Worm (Caenorhabditis elegans) whole organism, L4/young adult: ENCODE data around the gene srh-215.

ENCODE experiments used
- W03F9.2 ChIP-seq: fragments of 150-350 bp; optimal IDR thresholded peaks from 2 replicates; lab custom pipeline; 2014; ENCODE audit warnings: missing biosample characterization, missing genetic modification characterization
- dao-5 ChIP-seq: sonication (generic microtip); optimal IDR thresholded peaks from 2 replicates; lab custom pipeline; 2016; ENCODE audit warnings: missing genotype, missing genetic modification characterization, moderate library complexity, missing compliant biosample characterization
- him-1 ChIP-seq: sonication (generic microtip); optimal IDR thresholded peaks from 2 replicates; lab custom pipeline; 2016; ENCODE audit warnings: missing genotype, missing genetic modification reagents, missing genetic modification characterization, missing compliant biosample characterization

srh-215 gene

ce11 chrV:16831921-16832320, at the start of gene srh-215:
Gene srh-215, minus strand, starts transcription at chrV:16832021.
- TF ChIP-seq W03F9.2 (tag; lab: Kevin White, UChicago) (no peak), him-1 (tag; lab: Kevin White, UChicago) (no peak), dao-5 (tag; lab: Kevin White, UChicago) (no peak)

DNA sequence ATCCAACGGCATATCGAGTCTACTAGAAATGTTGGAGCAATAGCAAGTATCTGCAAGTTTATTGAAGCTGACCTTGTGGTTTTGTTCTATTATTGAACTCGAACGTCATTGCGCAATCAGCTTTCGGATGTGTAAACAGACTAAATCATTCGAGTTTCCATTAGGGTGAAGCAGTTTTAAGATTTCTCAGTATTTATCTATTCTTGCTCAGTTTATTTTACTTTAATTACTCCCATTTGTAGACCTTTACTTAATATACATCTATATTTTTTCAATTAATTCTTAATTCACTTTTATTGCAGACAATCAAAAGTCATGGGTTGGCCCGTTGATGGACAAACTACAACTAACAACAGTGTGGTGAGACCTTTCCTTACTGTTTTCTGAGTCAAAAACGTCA, 48.9 kb upstream of the srh-215 start, which contains the start of gene F09C6.14:
Gene F09C6.14, plus strand, starts transcription at position 301 of the 400 bp plus-strand sequence.
- TF ChIP-seq W03F9.2 (tag; lab: Kevin White, UChicago) (no peak), dao-5 (tag; lab: Kevin White, UChicago) (no peak), him-1 (tag; lab: Kevin White, UChicago) (no peak)

DNA sequence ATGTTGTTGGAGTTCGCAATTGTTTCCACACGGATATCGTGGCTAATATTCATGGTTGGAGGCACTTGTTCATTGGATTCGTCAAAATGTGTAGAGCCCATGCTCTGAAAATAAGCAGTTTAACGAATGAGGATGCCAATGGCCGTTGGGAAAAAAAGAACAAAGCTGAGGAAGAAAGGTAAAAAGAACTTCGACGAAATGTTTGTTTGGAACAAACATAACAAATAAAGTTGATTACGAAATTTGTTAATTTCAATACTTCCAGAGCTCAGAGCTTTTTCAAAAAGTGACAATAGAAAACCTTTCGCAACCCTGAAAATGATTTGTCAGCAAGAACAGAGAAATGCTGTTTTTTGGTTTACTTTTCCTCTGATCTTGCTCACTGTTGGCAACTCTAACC, 48.2 kb upstream of the srh-215 start, which contains the start of gene F09C6.3:
Gene F09C6.3, minus strand, starts transcription at position 101 of the 400 bp plus-strand sequence.
- TF ChIP-seq W03F9.2 (tag; lab: Kevin White, UChicago), result no peak
- no peak for TF ChIP-seq him-1 (tag; lab: Kevin White, UChicago)
- TF ChIP-seq dao-5 (tag; lab: Kevin White, UChicago), result no peak

DNA sequence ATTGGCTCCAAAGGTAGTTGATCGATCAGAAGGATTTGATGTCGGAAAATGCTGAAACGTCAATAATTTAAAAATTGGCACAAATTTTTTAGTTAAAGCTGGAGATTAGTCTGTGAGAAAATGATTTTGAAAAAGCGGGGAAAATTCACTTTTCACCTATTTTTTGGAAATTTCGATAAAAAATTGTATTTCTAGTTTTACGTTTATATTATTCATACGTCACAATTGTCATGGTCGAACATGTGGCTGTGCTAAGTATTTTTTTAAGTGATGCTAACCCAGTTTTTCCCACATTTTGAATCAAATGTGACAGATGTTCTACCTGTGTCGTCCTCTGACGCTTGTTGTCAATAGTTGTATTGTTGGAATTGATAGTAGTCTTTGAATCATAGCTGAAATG, 47.7 kb upstream of the srh-215 start:
- TF ChIP-seq him-1 (tag; lab: Kevin White, UChicago) (no peak), dao-5 (tag; lab: Kevin White, UChicago) (no peak), W03F9.2 (tag; lab: Kevin White, UChicago) (no peak)

DNA sequence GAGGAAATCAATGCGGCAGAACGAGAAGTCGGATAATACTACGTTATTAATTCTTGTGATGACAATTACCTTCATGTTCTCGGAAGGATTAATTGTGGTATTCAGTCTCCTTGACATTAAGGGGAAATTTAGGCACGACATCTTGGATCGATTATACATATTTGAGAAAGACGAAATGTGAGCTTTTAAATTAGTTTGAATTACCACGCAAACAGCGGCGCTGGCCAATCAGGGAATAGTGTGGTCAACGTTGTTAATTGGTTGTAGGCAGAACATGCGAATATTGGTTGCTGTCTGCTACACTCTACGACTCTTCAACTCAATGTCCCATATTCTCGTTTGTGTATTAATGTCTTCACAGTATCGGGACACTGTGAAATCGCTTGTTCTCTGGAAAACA, 43.1 kb upstream of the srh-215 start, which contains the start of gene F49A5.10:
Gene F49A5.10, plus strand, starts transcription at position 301 of the 400 bp plus-strand sequence.
- TF ChIP-seq W03F9.2 (tag; lab: Kevin White, UChicago), result no peak
- no peak for TF ChIP-seq him-1 (tag; lab: Kevin White, UChicago)
- no peak for TF ChIP-seq dao-5 (tag; lab: Kevin White, UChicago)

- TF ChIP-seq dao-5 (tag; lab: Kevin White, UChicago), result no peak
Measured at ce11 chrV:16873642-16874041, 41.8 kb upstream of the srh-215 start, which contains the start of gene srw-23. Gene srw-23, plus strand, starts transcription at chrV:16873942.

DNA sequence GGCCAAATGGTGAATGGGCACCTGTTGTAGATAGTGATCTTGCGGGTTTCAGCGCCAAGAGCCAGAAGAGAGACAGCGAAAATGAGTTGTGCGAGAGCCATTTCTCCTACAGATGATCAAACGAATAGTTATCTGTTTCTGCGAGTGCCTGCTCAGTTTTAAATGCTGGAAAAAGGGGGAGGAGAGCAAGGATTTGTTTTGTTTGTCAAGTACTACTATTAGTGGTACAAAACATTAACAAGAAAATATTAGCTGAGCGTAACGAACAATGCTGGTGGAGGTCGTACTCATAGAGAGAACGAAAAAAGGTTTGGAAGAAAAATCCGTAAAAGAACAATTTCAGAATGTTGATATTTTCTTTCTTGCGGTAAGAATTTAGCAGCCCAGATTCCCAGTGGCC, 39.6 kb upstream of the srh-215 start, which contains the start of gene thn-4:
Gene thn-4, minus strand, starts transcription at position 101 of the 400 bp plus-strand sequence.
- TF ChIP-seq dao-5 (tag; lab: Kevin White, UChicago), result no peak
- TF ChIP-seq him-1 (tag; lab: Kevin White, UChicago), result no peak
- no peak for TF ChIP-seq W03F9.2 (tag; lab: Kevin White, UChicago)

ce11 chrV:16869740-16870139, 37.9 kb upstream of the srh-215 start, which contains the start of gene clec-33:
Gene clec-33, minus strand, starts transcription at chrV:16869840.
- TF ChIP-seq him-1 (tag; lab: Kevin White, UChicago), result no peak
- no peak for TF ChIP-seq W03F9.2 (tag; lab: Kevin White, UChicago)
- TF ChIP-seq dao-5 (tag; lab: Kevin White, UChicago), result no peak

ce11 chrV:16865404-16865803, 33.6 kb upstream of the srh-215 start, which contains the start of gene clec-28:
Gene clec-28, plus strand, starts transcription at chrV:16865704.
- no peak for TF ChIP-seq dao-5 (tag; lab: Kevin White, UChicago)
- no peak for TF ChIP-seq W03F9.2 (tag; lab: Kevin White, UChicago)
- no peak for TF ChIP-seq him-1 (tag; lab: Kevin White, UChicago)

DNA sequence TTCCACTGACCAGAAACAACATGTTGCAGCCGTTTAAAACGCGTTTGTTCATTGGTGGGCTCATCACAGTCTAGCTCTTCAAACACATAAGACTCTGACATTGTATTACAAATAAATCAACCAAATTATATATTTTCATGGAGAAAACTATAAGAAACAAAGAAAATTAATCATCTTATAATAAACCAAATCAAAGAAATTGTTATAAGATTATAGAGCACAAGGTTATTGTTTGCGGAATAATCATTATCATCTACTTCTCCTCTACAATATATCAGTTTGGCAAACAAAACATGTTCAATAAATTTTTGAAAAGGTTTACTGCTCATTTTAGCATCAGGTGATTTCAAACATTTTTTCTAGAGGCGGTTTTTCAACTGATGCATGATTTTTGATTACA, 29.9 kb upstream of the srh-215 start, which contains the start of the genes clec-32 and clec-24:
Gene clec-32, minus strand, starts transcription at position 101 of the 400 bp plus-strand sequence.
Gene clec-24, plus strand, starts transcription at position 294 of the 400 bp plus-strand sequence.
- TF ChIP-seq W03F9.2 (tag; lab: Kevin White, UChicago) (no peak), dao-5 (tag; lab: Kevin White, UChicago) (no peak), him-1 (tag; lab: Kevin White, UChicago) (no peak)

DNA sequence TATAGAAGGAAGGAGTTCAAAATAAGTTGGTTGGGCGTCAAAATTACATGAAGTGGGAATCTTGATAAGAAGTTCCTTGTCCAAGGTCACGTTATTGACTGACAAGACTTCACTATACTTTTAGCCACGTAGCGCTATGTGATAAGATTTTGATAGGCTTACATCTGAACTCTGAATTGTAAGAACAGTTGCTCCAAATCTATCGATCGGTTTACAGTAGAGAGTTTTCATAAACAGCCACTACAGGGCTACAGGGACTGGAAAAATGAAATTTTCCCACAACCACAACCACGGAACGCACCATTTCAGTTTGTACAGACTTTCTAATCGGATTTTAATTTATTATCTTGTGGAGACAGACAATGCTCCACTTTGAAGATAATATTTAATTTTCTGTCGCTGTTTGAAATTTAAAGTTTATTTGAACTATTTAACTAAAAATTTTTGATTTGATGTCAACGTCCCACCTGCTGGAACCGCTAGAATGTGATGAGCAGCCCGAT, 26.2 kb upstream of the srh-215 start, which contains the start of the genes clec-31 and clec-22:
Gene clec-31, minus strand, starts transcription at position 101 of the 503 bp plus-strand sequence.
Gene clec-22, plus strand, starts transcription at position 453 of the 503 bp plus-strand sequence.
- TF ChIP-seq W03F9.2 (tag; lab: Kevin White, UChicago) (no peak), dao-5 (tag; lab: Kevin White, UChicago) (no peak), him-1 (tag; lab: Kevin White, UChicago) (no peak)

- no peak for TF ChIP-seq dao-5 (tag; lab: Kevin White, UChicago)
Measured at ce11 chrV:16853956-16854683, 22.3 kb upstream of the srh-215 start, which contains the start of the genes clec-35 and clec-27. Gene clec-35, minus strand, starts transcription at chrV:16854056. Gene clec-27, plus strand, starts transcription at chrV:16854633.

- TF ChIP-seq W03F9.2 (tag; lab: Kevin White, UChicago) (no peak), him-1 (tag; lab: Kevin White, UChicago) (no peak), dao-5 (tag; lab: Kevin White, UChicago) (no peak)
Measured at ce11 chrV:16852002-16852401, 20.2 kb upstream of the srh-215 start, which contains the start of gene clec-37. Gene clec-37, minus strand, starts transcription at chrV:16852102.
